Fruit fly (Drosophila melanogaster) whole organism: Measurements from ENCODE around the gene TSG101.

Experiments used
- CG8478 ChIP-seq: fragments of >200 bp; optimal IDR thresholded peaks from 2 replicates; lab custom pipeline; 2018; ENCODE audit warnings: inconsistent platforms
- Dll ChIP-seq: fragments of >200 bp; optimal IDR thresholded peaks from 2 replicates; lab custom pipeline; 2017
- EcR ChIP-seq, 2 experiments: fragments of >200 bp; optimal IDR thresholded peaks; 2 replicates each; lab custom pipeline; 2017; ENCODE audit warnings: missing biosample characterization in 2 of 2, missing genetic modification characterization in 2 of 2, missing genetic modification reagents in 2 of 2
- pan ChIP-seq: fragments of >200 bp; optimal IDR thresholded peaks from 2 replicates; lab custom pipeline; 2017
- psq ChIP-seq: fragments of >200 bp; optimal IDR thresholded peaks from 2 replicates; lab custom pipeline; 2017
- usp ChIP-seq: fragments of >200 bp; optimal IDR thresholded peaks from 2 replicates; lab custom pipeline; 2017; ENCODE audit warnings: missing biosample characterization, missing genetic modification characterization, mixed read lengths

TSG101 gene

DNA sequence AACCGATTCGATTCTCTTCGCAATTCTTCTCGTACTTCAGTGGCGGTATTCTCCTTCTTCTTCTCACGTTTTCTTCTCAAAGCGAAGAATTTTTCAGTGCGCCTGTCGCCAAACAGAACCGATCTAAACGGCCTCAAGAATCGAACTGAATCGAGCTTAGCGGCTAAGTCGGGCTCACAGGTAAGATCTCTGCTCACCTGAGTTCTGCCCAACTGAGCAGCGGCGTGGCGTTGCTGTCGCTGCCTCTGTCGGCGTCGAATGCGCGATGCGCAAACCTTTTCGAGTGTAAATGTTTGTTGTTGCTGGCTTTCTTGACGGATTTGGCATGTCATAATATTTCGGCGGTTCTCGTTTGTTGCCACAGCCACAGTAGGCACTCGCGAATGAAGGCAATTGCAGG, 30.2 kb upstream of the TSG101 start:
- TF ChIP-seq CG8478 (lab: Kevin White, UChicago) (no peak), EcR (GFP tag; optimal IDR thresholded peaks at IDR 0.05; lab: Kevin White, UChicago) (no peak), usp (GFP tag; lab: Kevin White, UChicago) (no peak), Dll (lab: Kevin White, UChicago) (no peak), psq (lab: Kevin White, UChicago) (no peak), pan (lab: Kevin White, UChicago) (no peak)

dm6 chr3L:16813984-16814383, 28.1 kb upstream of the TSG101 start:
- TF ChIP-seq EcR (GFP tag; optimal IDR thresholded peaks at IDR 0.05; lab: Kevin White, UChicago) = no peak
- TF ChIP-seq pan (lab: Kevin White, UChicago) = no peak
- TF ChIP-seq usp (GFP tag; lab: Kevin White, UChicago) = no peak
- no peak for TF ChIP-seq Dll (lab: Kevin White, UChicago)
- no peak for TF ChIP-seq psq (lab: Kevin White, UChicago)
- no peak for TF ChIP-seq CG8478 (lab: Kevin White, UChicago)

- TF ChIP-seq Dll (lab: Kevin White, UChicago) (no peak), usp (GFP tag; lab: Kevin White, UChicago) (no peak), EcR (GFP tag; optimal IDR thresholded peaks at IDR 0.05; lab: Kevin White, UChicago) (no peak), CG8478 (lab: Kevin White, UChicago) (no peak), pan (lab: Kevin White, UChicago) (no peak), psq (lab: Kevin White, UChicago) (no peak)
These were observed 24.0 kb upstream of the TSG101 start for dm6 chr3L:16818063-16818462.

DNA sequence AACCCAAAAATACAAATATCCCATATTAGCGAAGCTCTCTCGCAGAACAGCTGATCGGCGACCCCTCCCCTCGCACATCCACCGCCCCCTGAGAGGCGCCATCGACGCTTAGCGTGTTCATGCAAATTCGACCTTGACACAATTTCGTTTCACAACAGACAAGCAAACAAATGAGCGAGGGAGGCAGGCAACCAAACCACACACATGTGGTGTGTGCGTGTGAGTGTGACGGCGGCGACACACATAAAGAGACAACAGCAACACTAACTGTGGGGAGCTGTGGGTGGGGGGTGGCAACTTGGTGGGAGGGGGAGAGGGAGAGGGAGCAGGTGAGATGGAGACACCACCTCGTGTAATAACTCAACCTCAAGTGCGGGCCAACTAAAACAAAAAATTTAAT, 17.4 kb upstream of the TSG101 start:
- TF ChIP-seq CG8478 (lab: Kevin White, UChicago) = no peak

DNA sequence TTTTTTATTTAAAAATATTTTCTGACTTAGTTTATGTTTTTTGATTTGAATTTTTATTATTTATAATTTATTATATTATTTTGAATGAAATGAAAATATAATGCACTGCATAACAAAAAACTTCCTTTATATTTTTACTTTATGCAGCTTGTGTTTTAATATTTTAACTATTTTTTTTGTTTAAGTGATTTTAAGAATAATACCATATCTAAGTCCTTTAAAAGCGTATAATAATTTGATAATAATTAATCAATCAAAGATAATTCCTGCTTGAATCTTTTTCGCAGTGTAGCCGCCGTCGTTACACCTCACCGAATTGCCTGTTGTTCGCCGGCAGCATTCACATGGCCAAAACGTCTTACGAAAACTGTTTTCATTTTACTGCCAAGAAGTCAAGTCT, 16.9 kb upstream of the TSG101 start:
- TF ChIP-seq EcR (GFP tag; optimal IDR thresholded peaks at IDR 0.05; lab: Kevin White, UChicago) (no peak), pan (lab: Kevin White, UChicago) (no peak), Dll (lab: Kevin White, UChicago) (no peak), CG8478 (lab: Kevin White, UChicago) (no peak)

dm6 chr3L:16828967-16829366, 13.1 kb upstream of the TSG101 start, which contains the start of gene CG13024:
Gene CG13024, minus strand, starts transcription at chr3L:16829074.
- no peak for TF ChIP-seq EcR (GFP tag; optimal IDR thresholded peaks at IDR 0.05; lab: Kevin White, UChicago)
- TF ChIP-seq pan (lab: Kevin White, UChicago) = no peak
- TF ChIP-seq CG8478 (lab: Kevin White, UChicago) = no peak
- no peak for TF ChIP-seq Dll (lab: Kevin White, UChicago)
- no peak for TF ChIP-seq usp (GFP tag; lab: Kevin White, UChicago)
- no peak for TF ChIP-seq psq (lab: Kevin White, UChicago)

- no peak for TF ChIP-seq psq (lab: Kevin White, UChicago)
- no peak for TF ChIP-seq pan (lab: Kevin White, UChicago)
- no peak for TF ChIP-seq CG8478 (lab: Kevin White, UChicago)
- peak in 1 of 2 experiments; percentile 29 for TF ChIP-seq EcR (GFP tag; optimal IDR thresholded peaks at IDR 0.05; lab: Kevin White, UChicago)
- no peak for TF ChIP-seq Dll (lab: Kevin White, UChicago)
These were observed 12.1 kb upstream of the TSG101 start for dm6 chr3L:16829983-16830382.

dm6 chr3L:16836732-16837131, 5.4 kb upstream of the TSG101 start:
- TF ChIP-seq CG8478 (lab: Kevin White, UChicago) (no peak), psq (lab: Kevin White, UChicago) (no peak)

DNA sequence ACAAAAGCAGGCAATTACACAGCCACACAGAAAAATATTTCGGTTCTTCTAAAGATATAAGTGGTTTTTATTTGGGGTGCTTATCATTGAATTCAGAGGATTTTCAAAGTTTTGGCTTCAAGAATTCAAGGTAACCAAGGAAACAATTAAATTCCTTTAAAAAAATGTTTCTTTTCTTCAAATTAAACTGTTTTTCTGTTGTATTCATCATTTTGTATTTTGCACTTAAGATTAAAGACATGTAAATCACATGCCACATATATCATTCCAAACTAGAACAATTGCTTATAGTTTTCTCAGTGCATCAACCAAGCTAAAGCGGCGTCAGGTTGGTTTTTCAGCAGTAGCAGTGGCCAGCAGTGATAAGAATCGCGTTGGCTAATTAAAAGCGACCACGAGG, 1.6 kb upstream of the TSG101 start:
- no peak for TF ChIP-seq CG8478 (lab: Kevin White, UChicago)
- TF ChIP-seq usp (GFP tag; lab: Kevin White, UChicago) = no peak
- TF ChIP-seq Dll (lab: Kevin White, UChicago) = no peak
- TF ChIP-seq psq (lab: Kevin White, UChicago) = no peak
- no peak for TF ChIP-seq EcR (GFP tag; optimal IDR thresholded peaks at IDR 0.05; lab: Kevin White, UChicago)
- no peak for TF ChIP-seq pan (lab: Kevin White, UChicago)

DNA sequence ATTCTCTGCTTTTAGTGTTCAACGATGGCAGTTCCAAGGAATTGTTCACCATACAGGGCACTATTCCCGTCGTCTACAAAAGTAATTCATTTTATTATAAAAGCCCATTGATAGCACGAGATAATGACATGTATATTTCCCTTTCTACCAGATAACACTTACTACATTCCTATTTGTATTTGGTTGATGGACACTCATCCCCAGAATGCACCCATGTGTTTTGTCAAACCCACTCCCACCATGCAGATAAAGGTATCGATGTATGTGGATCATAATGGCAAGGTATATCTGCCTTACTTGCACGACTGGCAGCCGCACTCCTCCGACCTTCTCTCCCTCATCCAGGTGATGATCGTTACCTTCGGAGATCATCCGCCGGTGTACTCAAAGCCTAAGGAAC, 858 bp downstream of the TSG101 start:
- TF ChIP-seq usp (GFP tag; lab: Kevin White, UChicago) (no peak), psq (lab: Kevin White, UChicago) (no peak), EcR (GFP tag; optimal IDR thresholded peaks at IDR 0.05; lab: Kevin White, UChicago) (no peak), pan (lab: Kevin White, UChicago) (no peak), Dll (lab: Kevin White, UChicago) (no peak), CG8478 (lab: Kevin White, UChicago) (no peak)

DNA sequence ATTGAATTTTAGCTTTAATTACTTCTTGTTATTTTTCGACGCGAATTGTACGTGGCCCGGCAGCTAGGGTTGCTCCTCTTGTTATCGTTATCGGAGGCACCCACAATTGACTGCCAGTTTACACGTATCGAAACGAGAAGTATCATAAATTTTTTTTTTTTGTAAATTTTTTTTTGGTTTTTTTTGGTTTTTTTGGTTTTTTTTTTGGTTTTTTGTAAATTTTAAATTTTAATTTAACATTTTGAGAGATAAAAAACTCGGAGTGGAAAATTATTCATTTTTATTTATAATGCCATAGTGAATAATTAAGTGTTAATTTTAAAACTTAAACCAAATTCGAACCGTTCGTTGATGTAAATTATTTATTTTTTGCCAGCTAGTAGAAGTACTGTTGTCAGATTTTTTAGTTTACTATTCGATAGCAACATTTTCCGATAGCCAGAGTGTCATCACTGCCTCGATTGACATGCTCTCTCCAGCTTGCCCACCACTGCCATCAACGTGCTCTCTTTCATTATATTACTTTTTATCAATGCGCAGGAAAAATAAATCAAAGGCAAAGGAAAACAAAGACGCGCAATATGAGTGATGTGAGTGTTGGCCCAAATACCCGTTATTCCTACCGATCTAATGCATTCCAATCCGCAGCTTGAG, 3.0 kb downstream of the TSG101 start, which contains the start of the genes kud and Zcchc7:
TSS of gene kud (minus strand) at position 72 of the 654 bp plus-strand sequence.
TSS of gene Zcchc7 (plus strand) at position 467 of the 654 bp plus-strand sequence.
- TF ChIP-seq usp (GFP tag; lab: Kevin White, UChicago) (no peak), psq (lab: Kevin White, UChicago) (no peak), EcR (GFP tag; optimal IDR thresholded peaks at IDR 0.05; lab: Kevin White, UChicago) (no peak), pan (lab: Kevin White, UChicago) (no peak), CG8478 (lab: Kevin White, UChicago) (no peak), Dll (lab: Kevin White, UChicago) (no peak)
